Worm (Caenorhabditis elegans) whole organism, late embryonic: ENCODE data around the gene Y37E11AM.2.

ENCODE experiments used
- C38D4.7 ChIP-seq: fragments of 200-800 bp; sonication (Bioruptor generic); optimal IDR thresholded peaks from 2 replicates; lab custom pipeline; 2018; ENCODE audit warnings: mild to moderate bottlenecking, missing genetic modification characterization, moderate library complexity, missing compliant biosample characterization
- F13H6.1 ChIP-seq: sonication (generic microtip); optimal IDR thresholded peaks from 2 replicates; lab custom pipeline; 2016; ENCODE audit warnings: missing genetic modification characterization, missing compliant biosample characterization
- K02D7.2 ChIP-seq: sonication (generic microtip); optimal IDR thresholded peaks from 2 replicates; lab custom pipeline; 2017; ENCODE audit warnings: mild to moderate bottlenecking, missing genetic modification characterization, missing compliant biosample characterization
- K09A11.1 ChIP-seq: sonication (generic microtip); optimal IDR thresholded peaks from 2 replicates; lab custom pipeline; 2017; ENCODE audit warnings: antibody characterized with exemption, mild to moderate bottlenecking, missing genetic modification characterization, missing compliant biosample characterization; ENCODE audit not compliant: insufficient read depth
- T23F11.4 ChIP-seq: fragments of 200-800 bp; sonication (Bioruptor generic); optimal IDR thresholded peaks from 2 replicates; lab custom pipeline; 2018; ENCODE audit warnings: mild to moderate bottlenecking, missing genetic modification characterization, missing compliant biosample characterization
- Y22D7AL.16 ChIP-seq: sonication (generic microtip); optimal IDR thresholded peaks from 2 replicates; lab custom pipeline; 2016; ENCODE audit warnings: missing genetic modification characterization, missing compliant biosample characterization
- ama-1 ChIP-seq: fragments of 150-350 bp; optimal IDR thresholded peaks from 2 replicates; lab custom pipeline; 2014
- ceh-19 ChIP-seq: fragments of 200-800 bp; sonication (Bioruptor generic); optimal IDR thresholded peaks from 2 replicates; lab custom pipeline; 2018; ENCODE audit warnings: mild to moderate bottlenecking, missing genetic modification characterization, missing compliant biosample characterization
- ceh-22 ChIP-seq: sonication (generic microtip); optimal IDR thresholded peaks from 2 replicates; lab custom pipeline; 2017; ENCODE audit warnings: missing biosample characterization, missing genetic modification characterization
- ceh-31 ChIP-seq: sonication (generic microtip); optimal IDR thresholded peaks from 2 replicates; lab custom pipeline; 2016; ENCODE audit warnings: missing genetic modification characterization, missing compliant biosample characterization
- ceh-34 ChIP-seq: sonication (generic microtip); optimal IDR thresholded peaks from 2 replicates; lab custom pipeline; 2016; ENCODE audit warnings: mild to moderate bottlenecking, missing genetic modification characterization, missing compliant biosample characterization
- ceh-45 ChIP-seq: fragments of 200-800 bp; sonication (Bioruptor generic); IDR thresholded peaks from 2 replicates; pipeline ENCODE4 v1.3.6; 2022; ENCODE audit warnings: missing genetic modification reagents, missing genetic modification characterization, missing compliant biosample characterization
- ceh-6 ChIP-seq: fragments of 200-800 bp; sonication (Bioruptor generic); optimal IDR thresholded peaks from 2 replicates; lab custom pipeline; 2018; ENCODE audit warnings: mild to moderate bottlenecking, missing genetic modification characterization, missing compliant biosample characterization
- ceh-9 ChIP-seq: sonication (generic microtip); optimal IDR thresholded peaks from 2 replicates; lab custom pipeline; 2016; ENCODE audit warnings: mild to moderate bottlenecking, missing genetic modification characterization, inconsistent platforms, missing compliant biosample characterization
- dmd-4 ChIP-seq: sonication (generic microtip); optimal IDR thresholded peaks from 2 replicates; lab custom pipeline; 2016; ENCODE audit warnings: borderline replicate concordance, missing genetic modification characterization, missing compliant biosample characterization
- dve-1 ChIP-seq: sonication (generic microtip); optimal IDR thresholded peaks from 2 replicates; lab custom pipeline; 2017; ENCODE audit warnings: antibody characterized with exemption, mild to moderate bottlenecking, missing genetic modification characterization, missing compliant biosample characterization
- ets-4 ChIP-seq: sonication (generic microtip); optimal IDR thresholded peaks from 2 replicates; lab custom pipeline; 2016; ENCODE audit warnings: missing genetic modification characterization, missing compliant biosample characterization
- gmeb-2 ChIP-seq: sonication (generic microtip); optimal IDR thresholded peaks from 2 replicates; lab custom pipeline; 2016; ENCODE audit warnings: missing genetic modification characterization, inconsistent platforms, missing compliant biosample characterization
- hlh-8 ChIP-seq: sonication (generic microtip); optimal IDR thresholded peaks from 2 replicates; lab custom pipeline; 2016; ENCODE audit warnings: missing genotype, missing genetic modification characterization, missing compliant biosample characterization
- lim-6 ChIP-seq: sonication (generic microtip); optimal IDR thresholded peaks from 2 replicates; lab custom pipeline; 2016; ENCODE audit warnings: missing genetic modification characterization, missing compliant biosample characterization
- lin-11 ChIP-seq: fragments of 200-800 bp; sonication (Bioruptor generic); optimal IDR thresholded peaks from 2 replicates; lab custom pipeline; 2018; ENCODE audit warnings: mild to moderate bottlenecking, missing genetic modification characterization, missing compliant biosample characterization
- madf-2 ChIP-seq: sonication (generic microtip); optimal IDR thresholded peaks from 2 replicates; lab custom pipeline; 2017; ENCODE audit warnings: missing genetic modification characterization, missing compliant biosample characterization
- nhr-11 ChIP-seq: fragments of 150-350 bp; optimal IDR thresholded peaks from 2 replicates; lab custom pipeline; 2014; ENCODE audit warnings: missing biosample characterization, missing genetic modification characterization
- pax-1 ChIP-seq: fragments of 150-350 bp; optimal IDR thresholded peaks from 2 replicates; lab custom pipeline; 2014; ENCODE audit warnings: missing biosample characterization, missing genetic modification characterization
- pha-2 ChIP-seq: sonication (generic microtip); optimal IDR thresholded peaks from 2 replicates; lab custom pipeline; 2017; ENCODE audit warnings: mild to moderate bottlenecking, missing genetic modification characterization, missing compliant biosample characterization
- ref-2 ChIP-seq: sonication (generic microtip); optimal IDR thresholded peaks from 2 replicates; lab custom pipeline; 2016; ENCODE audit warnings: missing genetic modification characterization, missing compliant biosample characterization
- sdc-2 ChIP-seq: sonication (generic microtip); optimal IDR thresholded peaks from 2 replicates; lab custom pipeline; 2016; ENCODE audit warnings: missing genotype, missing genetic modification characterization, missing compliant biosample characterization
- sox-2 ChIP-seq: fragments of 200-800 bp; sonication (Bioruptor generic); IDR thresholded peaks from 2 replicates; pipeline ENCODE4 v1.3.6; 2022; ENCODE audit warnings: missing genetic modification reagents, missing genetic modification characterization, missing compliant biosample characterization
- tbx-2 ChIP-seq: sonication (generic microtip); optimal IDR thresholded peaks from 2 replicates; lab custom pipeline; 2016; ENCODE audit warnings: missing genetic modification characterization, missing compliant biosample characterization
- tbx-7 ChIP-seq: sonication (generic microtip); optimal IDR thresholded peaks from 2 replicates; lab custom pipeline; 2016; ENCODE audit warnings: missing genotype, missing genetic modification characterization, missing compliant biosample characterization
- ttx-3 ChIP-seq: sonication (generic microtip); optimal IDR thresholded peaks from 2 replicates; lab custom pipeline; 2016; ENCODE audit warnings: missing genetic modification reagents, missing genetic modification characterization, missing compliant biosample characterization
- unc-42 ChIP-seq: sonication (generic microtip); optimal IDR thresholded peaks from 2 replicates; lab custom pipeline; 2016; ENCODE audit warnings: missing genotype, missing genetic modification characterization, missing compliant biosample characterization
- unc-55 ChIP-seq: sonication (generic microtip); optimal IDR thresholded peaks from 2 replicates; lab custom pipeline; 2017; ENCODE audit warnings: missing biosample characterization, missing genetic modification reagents, missing genetic modification characterization
- zip-5 ChIP-seq: sonication (generic microtip); optimal IDR thresholded peaks from 2 replicates; lab custom pipeline; 2016; ENCODE audit warnings: missing genetic modification characterization, missing compliant biosample characterization
- ztf-16 ChIP-seq: sonication (generic microtip); optimal IDR thresholded peaks from 2 replicates; lab custom pipeline; 2017; ENCODE audit warnings: missing genetic modification characterization, missing compliant biosample characterization

The Y37E11AM.2 gene

ce11 chrIV:3764012-3764549, 38.8 kb upstream of the Y37E11AM.2 start:
- TF ChIP-seq dmd-4 (tag; lab: Kevin White, UChicago), result no peak
- no peak for TF ChIP-seq pax-1
- no peak for TF ChIP-seq K02D7.2 (tag; lab: Kevin White, UChicago)
- TF ChIP-seq hlh-8 (tag; lab: Kevin White, UChicago), result no peak
- no peak for TF ChIP-seq sdc-2
- no peak for TF ChIP-seq nhr-11 (tag; lab: Kevin White, UChicago)
- no peak for TF ChIP-seq pha-2
- no peak for TF ChIP-seq T23F11.4 (GFP tag; lab: Kevin White, UChicago)
- TF ChIP-seq ref-2 (tag; lab: Kevin White, UChicago), result peak; percentile 34
- TF ChIP-seq ceh-22 (tag; lab: Kevin White, UChicago), result peak; percentile 60
- no peak for TF ChIP-seq dve-1 (tag; lab: Kevin White, UChicago)
- TF ChIP-seq tbx-2, result peak; percentile 69
- TF ChIP-seq ceh-6, result no peak
- TF ChIP-seq tbx-7 (tag; lab: Kevin White, UChicago), result no peak
- no peak for TF ChIP-seq ceh-9 (tag; lab: Kevin White, UChicago)
- TF ChIP-seq unc-42 (tag; lab: Kevin White, UChicago), result peak; percentile 39
- TF ChIP-seq Y22D7AL.16, result no peak
- TF ChIP-seq ama-1, result peak; percentile 43
- no peak for TF ChIP-seq C38D4.7 (GFP tag; lab: Kevin White, UChicago)
- TF ChIP-seq lin-11 (tag; lab: Kevin White, UChicago), result no peak
- TF ChIP-seq sox-2 (GFP tag; lab: Robert Waterston, UW), result no peak

- TF ChIP-seq T23F11.4 (GFP tag; lab: Kevin White, UChicago) (no peak), ceh-22 (tag; lab: Kevin White, UChicago) (no peak), madf-2 (no peak), K09A11.1 (tag; lab: Kevin White, UChicago) (no peak), F13H6.1 (no peak), unc-55 (GFP tag; lab: Kevin White, UChicago) (peak; percentile 57)
Measured at ce11 chrIV:3759823-3760222, 34.6 kb upstream of the Y37E11AM.2 start.

DNA sequence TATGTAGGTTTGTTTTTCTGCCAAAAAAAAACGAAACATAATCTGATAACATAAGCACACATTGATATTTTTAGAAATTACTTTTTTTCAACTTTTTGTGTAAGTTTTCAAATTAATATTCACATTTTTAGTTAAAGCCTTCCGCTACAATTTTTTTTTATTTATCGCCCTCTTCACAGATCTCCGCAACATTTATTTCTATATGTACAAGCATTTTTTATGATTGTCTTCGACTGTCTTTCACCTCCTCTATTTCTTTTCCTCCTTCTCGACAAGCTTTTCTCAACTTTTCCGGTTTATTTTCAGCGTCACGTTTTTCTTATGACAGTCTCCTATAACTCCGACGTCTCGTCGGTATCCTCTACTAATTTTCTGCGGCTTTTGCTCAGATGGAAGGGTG, 30.7 kb upstream of the Y37E11AM.2 start, which contains the start of gene best-20:
TSS of gene best-20 (plus strand) at position 301 of the 400 bp plus-strand sequence.
- TF ChIP-seq ceh-31 (tag; lab: Kevin White, UChicago) (no peak), ceh-22 (tag; lab: Kevin White, UChicago) (no peak), hlh-8 (tag; lab: Kevin White, UChicago) (no peak), ama-1 (no peak), ztf-16 (no peak), zip-5 (tag; lab: Kevin White, UChicago) (no peak), ttx-3 (no peak), sox-2 (GFP tag; lab: Robert Waterston, UW) (no peak), ceh-19 (GFP tag; lab: Kevin White, UChicago) (no peak), unc-55 (GFP tag; lab: Kevin White, UChicago) (no peak), gmeb-2 (no peak), ceh-34 (no peak), ceh-6 (no peak), lim-6 (tag; lab: Kevin White, UChicago) (no peak), ets-4 (tag; lab: Kevin White, UChicago) (no peak), nhr-11 (tag; lab: Kevin White, UChicago) (no peak), pha-2 (no peak), dve-1 (tag; lab: Kevin White, UChicago) (no peak), ceh-45 (GFP tag; lab: Robert Waterston, UW) (no peak)

DNA sequence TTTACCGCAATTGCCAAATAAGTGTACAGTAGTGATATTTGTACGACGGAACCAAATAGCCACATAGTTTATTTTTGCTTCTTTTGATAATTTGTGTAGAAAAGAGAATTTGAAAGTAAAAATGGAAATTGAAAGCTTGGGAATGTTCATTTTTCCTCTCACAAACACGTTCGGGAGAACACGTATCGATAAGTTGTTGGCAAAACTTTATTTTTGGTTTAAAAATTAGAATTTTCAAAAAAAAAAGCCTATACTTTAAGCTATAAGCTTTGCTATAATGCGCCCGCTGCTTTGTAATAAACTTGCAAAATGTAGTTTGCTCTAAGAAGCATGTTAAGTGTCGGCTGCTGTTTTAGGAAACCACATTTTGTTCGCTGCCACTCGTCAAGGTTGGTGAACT, 30.1 kb upstream of the Y37E11AM.2 start, which contains the start of gene Y37E11AR.7:
TSS of gene Y37E11AR.7 (minus strand) at position 101 of the 400 bp plus-strand sequence.
- no peak for TF ChIP-seq ceh-45 (GFP tag; lab: Robert Waterston, UW)
- TF ChIP-seq, all 69 proteins: peak for 0
